Fruit fly (Drosophila melanogaster): ENCODE results near the gene CG13857.

Gene CG13857

dm6 chr3R:22357942-22358341, 36.0 kb downstream of the CG13857 start:
- TF ChIP-seq noc (tag; optimal IDR thresholded peaks at IDR 0.05), result peak; percentile 14

DNA sequence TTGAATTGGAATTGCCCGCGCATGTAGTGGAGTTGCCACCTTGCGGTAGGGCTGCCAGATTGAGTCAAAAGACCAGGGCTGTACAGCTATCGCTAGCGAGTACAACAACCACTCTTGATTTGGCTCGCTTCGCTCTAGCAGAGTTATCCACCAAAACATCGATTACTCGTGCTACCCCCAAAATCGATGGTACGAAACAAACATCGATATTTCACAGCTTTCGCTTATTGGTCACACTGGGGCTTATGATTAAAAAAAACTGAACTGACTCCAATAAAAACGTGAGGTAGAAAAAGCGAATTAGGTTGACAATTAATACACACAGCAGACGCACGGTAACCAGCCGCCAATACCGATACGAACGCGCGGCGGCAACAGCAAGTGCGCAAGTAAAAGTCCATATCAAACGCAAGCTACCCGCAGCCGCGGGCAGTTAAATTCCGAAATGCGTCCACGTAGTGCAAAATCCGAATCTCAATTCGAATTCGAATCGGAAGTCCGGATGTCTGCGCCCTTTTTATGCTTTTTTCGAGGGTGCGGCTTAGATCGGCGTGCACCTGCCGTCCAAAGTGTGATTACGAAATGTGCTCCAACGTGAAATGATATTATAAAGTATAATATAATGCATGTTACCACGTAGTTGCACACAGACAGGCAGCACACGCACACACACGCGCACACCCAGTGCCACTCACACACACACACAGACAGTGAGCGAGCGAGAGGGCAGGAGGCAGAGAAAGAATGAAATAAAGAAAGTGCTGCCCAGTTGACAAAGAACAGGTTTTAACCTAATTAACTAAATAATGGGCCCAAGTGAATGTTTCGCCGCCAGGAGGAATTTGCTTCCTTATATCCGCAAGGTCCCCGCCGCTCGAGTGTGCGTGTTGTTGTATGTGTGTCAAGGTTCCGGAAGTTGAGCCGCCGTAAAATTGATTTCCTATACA, 37.2 kb downstream of the CG13857 start, which contains the start of gene Sar1:
Gene Sar1, plus strand, starts transcription at position 222 of the 947 bp plus-strand sequence.
- TF ChIP-seq noc (tag; optimal IDR thresholded peaks at IDR 0.05), result peak; percentile 48

DNA sequence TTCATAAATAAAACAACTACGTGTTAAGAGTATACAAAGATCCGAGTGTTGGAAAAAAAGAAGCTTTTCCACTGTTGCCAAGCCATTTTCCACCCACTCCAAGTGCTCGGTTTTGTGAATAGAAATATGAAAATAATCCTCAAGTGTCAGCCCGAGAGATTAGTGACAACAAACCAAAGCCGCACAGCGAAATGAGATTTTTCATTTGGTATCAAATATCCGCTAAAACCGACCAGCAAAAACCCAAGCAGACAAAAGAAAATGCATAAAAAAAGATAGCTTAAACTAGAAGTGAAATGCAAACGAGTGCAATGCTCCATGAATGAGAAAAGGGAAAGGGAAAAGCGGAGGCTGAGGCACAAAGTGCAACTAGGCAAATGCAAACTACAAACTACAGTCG, 42.5 kb downstream of the CG13857 start, which contains the start of gene rdhB:
Gene rdhB, plus strand, starts transcription at position 301 of the 400 bp plus-strand sequence.
- no peak for TF ChIP-seq noc (tag; optimal IDR thresholded peaks at IDR 0.05)

- no peak for TF ChIP-seq noc (tag; optimal IDR thresholded peaks at IDR 0.05)
Measured at dm6 chr3R:22342708-22343107, 51.2 kb downstream of the CG13857 start.

Data from whole organism, larva.